Worm (Caenorhabditis elegans) whole organism, L4 larva: ENCODE results near the gene K06H7.7.

Experiments
- F10B5.3 ChIP-seq: sonication (generic microtip); optimal IDR thresholded peaks from 2 replicates; lab custom pipeline; 2016; ENCODE audit warnings: mild to moderate bottlenecking, missing genetic modification characterization, missing compliant biosample characterization
- F26F4.8 ChIP-seq: fragments of 200-800 bp; sonication (Bioruptor generic); conservative IDR thresholded peaks from 2 replicates; pipeline ENCODE4 v1.3.6; 2022; ENCODE audit warnings: missing genetic modification characterization, missing compliant biosample characterization
- F49E8.2 ChIP-seq: sonication (generic microtip); optimal IDR thresholded peaks from 2 replicates; lab custom pipeline; 2016; ENCODE audit warnings: missing compliant biosample characterization, mild to moderate bottlenecking, missing genetic modification characterization, borderline replicate concordance
- T26A8.4 ChIP-seq: fragments of 200-800 bp; sonication (Bioruptor generic); IDR thresholded peaks from 2 replicates; pipeline ENCODE4 v1.3.6; 2022; ENCODE audit warnings: missing genetic modification characterization, missing compliant biosample characterization
- Y48G9A.11 ChIP-seq: fragments of 200-800 bp; sonication (Bioruptor generic); IDR thresholded peaks from 2 replicates; pipeline ENCODE4 v1.3.6; 2022; ENCODE audit warnings: missing genetic modification reagents, missing genetic modification characterization, missing compliant biosample characterization
- ZK546.5 ChIP-seq, 2 experiments: sonication (generic microtip); optimal IDR thresholded peaks; 2 replicates each; lab custom pipeline; 2017; ENCODE audit warnings: missing biosample characterization in 2 of 2, missing genetic modification characterization in 2 of 2
- aha-1 ChIP-seq: fragments of 150-350 bp; peaks from one replicate; lab custom pipeline; 2014; ENCODE audit warnings: missing biosample characterization, missing genetic modification characterization
- ama-1 ChIP-seq: fragments of 150-350 bp; optimal IDR thresholded peaks from 2 replicates; lab custom pipeline; 2014; ENCODE audit warnings: inconsistent platforms, mixed read lengths
- arid-1 ChIP-seq: fragments of 200-800 bp; sonication (Bioruptor generic); conservative IDR thresholded peaks from 2 replicates; pipeline ENCODE4 v1.3.6; 2022; ENCODE audit warnings: missing genetic modification reagents, missing genetic modification characterization, missing compliant biosample characterization
- attf-4 ChIP-seq: sonication (generic microtip); optimal IDR thresholded peaks from 3 replicates; lab custom pipeline; 2017; ENCODE audit warnings: missing biosample characterization, missing genetic modification characterization
- ceh-32 ChIP-seq: sonication (generic microtip); optimal IDR thresholded peaks from 2 replicates; lab custom pipeline; 2016; ENCODE audit warnings: mild to moderate bottlenecking, missing genetic modification characterization, missing compliant biosample characterization; ENCODE audit not compliant: poor library complexity
- ceh-44 ChIP-seq: fragments of 200-800 bp; sonication (Bioruptor generic); IDR thresholded peaks from 2 replicates; pipeline ENCODE4 v1.3.6; 2022; ENCODE audit warnings: missing genetic modification reagents, missing genetic modification characterization, missing compliant biosample characterization
- ces-1 ChIP-seq: fragments of 150-350 bp; sonication (generic microtip); optimal IDR thresholded peaks from 4 replicates; lab custom pipeline; 2014; ENCODE audit warnings: missing biosample characterization, missing genetic modification reagents, missing genetic modification characterization
- daf-8 ChIP-seq: fragments of 200-800 bp; sonication (Bioruptor generic); IDR thresholded peaks from 2 replicates; pipeline ENCODE4 v1.3.6; 2022; ENCODE audit warnings: missing genetic modification characterization, missing compliant biosample characterization
- dmd-8 ChIP-seq: fragments of 200-800 bp; sonication (Bioruptor generic); IDR thresholded peaks from 2 replicates; pipeline ENCODE4 v1.3.6; 2022; ENCODE audit warnings: missing genetic modification characterization, missing compliant biosample characterization
- dpl-1 ChIP-seq: fragments of 150-350 bp; optimal IDR thresholded peaks from 2 replicates; lab custom pipeline; 2014; ENCODE audit warnings: missing biosample characterization, missing genetic modification reagents, missing genetic modification characterization
- dve-1 ChIP-seq: sonication (generic microtip); optimal IDR thresholded peaks from 2 replicates; lab custom pipeline; 2017; ENCODE audit warnings: antibody characterized with exemption, mild to moderate bottlenecking, missing genetic modification characterization, missing compliant biosample characterization; ENCODE audit not compliant: insufficient read depth
- fkh-10 ChIP-seq: fragments of 150-350 bp; optimal IDR thresholded peaks from 2 replicates; lab custom pipeline; 2014; ENCODE audit warnings: missing biosample characterization, missing genetic modification reagents, missing genetic modification characterization
- hlh-30 ChIP-seq: sonication (generic microtip); optimal IDR thresholded peaks from 2 replicates; lab custom pipeline; 2017; ENCODE audit warnings: antibody characterized with exemption, mild to moderate bottlenecking, missing genetic modification characterization, missing compliant biosample characterization; ENCODE audit not compliant: insufficient read depth
- jun-1 ChIP-seq: fragments of 150-350 bp; optimal IDR thresholded peaks from 2 replicates; lab custom pipeline; 2014; ENCODE audit warnings: missing biosample characterization, missing genetic modification reagents, missing genetic modification characterization
- lim-7 ChIP-seq: fragments of 200-800 bp; sonication (Bioruptor generic); IDR thresholded peaks from 2 replicates; pipeline ENCODE4 v1.3.6; 2022; ENCODE audit warnings: missing genetic modification characterization, missing compliant biosample characterization
- lin-1 ChIP-seq: fragments of 200-800 bp; sonication (Bioruptor generic); IDR thresholded peaks from 2 replicates; pipeline ENCODE4 v1.3.6; 2022; ENCODE audit warnings: missing genetic modification reagents, missing genetic modification characterization, missing compliant biosample characterization
- lin-13 ChIP-seq: fragments of 150-350 bp; optimal IDR thresholded peaks from 2 replicates; lab custom pipeline; 2014; ENCODE audit warnings: missing biosample characterization, missing genetic modification reagents, missing genetic modification characterization
- lin-15B ChIP-seq: fragments of 150-350 bp; sonication (generic microtip); optimal IDR thresholded peaks from 3 replicates; lab custom pipeline; 2014; ENCODE audit warnings: missing biosample characterization, missing genetic modification characterization
- lin-29 ChIP-seq: fragments of 200-800 bp; sonication (Bioruptor generic); IDR thresholded peaks from 2 replicates; pipeline ENCODE4 v1.3.6; 2022; ENCODE audit warnings: missing genetic modification reagents, missing genetic modification characterization, missing compliant biosample characterization
- lin-38 ChIP-seq: fragments of 200-800 bp; sonication (Bioruptor generic); IDR thresholded peaks from 2 replicates; pipeline ENCODE4 v1.3.6; 2022; ENCODE audit warnings: missing genetic modification reagents, missing genetic modification characterization, missing compliant biosample characterization
- lin-39 ChIP-seq: fragments of 150-350 bp; optimal IDR thresholded peaks from 2 replicates; lab custom pipeline; 2014; ENCODE audit warnings: missing biosample characterization, missing genetic modification reagents, missing genetic modification characterization
- mep-1 ChIP-seq: fragments of 150-350 bp; sonication (generic microtip); optimal IDR thresholded peaks from 3 replicates; lab custom pipeline; 2014; ENCODE audit warnings: missing biosample characterization, missing genetic modification characterization
- mes-2 ChIP-seq: sonication (generic microtip); optimal IDR thresholded peaks from 2 replicates; lab custom pipeline; 2016; ENCODE audit warnings: missing genotype, mild to moderate bottlenecking, missing genetic modification characterization, missing compliant biosample characterization; ENCODE audit not compliant: poor library complexity, severe bottlenecking
- nhr-11 ChIP-seq: fragments of 150-350 bp; optimal IDR thresholded peaks from 2 replicates; lab custom pipeline; 2014; ENCODE audit warnings: missing biosample characterization, missing genetic modification characterization
- nhr-111 ChIP-seq: fragments of 200-800 bp; sonication (Bioruptor generic); optimal IDR thresholded peaks from 2 replicates; lab custom pipeline; 2018; ENCODE audit warnings: mild to moderate bottlenecking, missing genetic modification characterization, missing compliant biosample characterization
- nhr-28 ChIP-seq: fragments of 150-350 bp; optimal IDR thresholded peaks from 2 replicates; lab custom pipeline; 2014; ENCODE audit warnings: missing biosample characterization, missing genetic modification characterization
- nhr-76 ChIP-seq: fragments of 150-350 bp; optimal IDR thresholded peaks from 2 replicates; lab custom pipeline; 2014; ENCODE audit warnings: missing biosample characterization, missing genetic modification characterization
- nhr-77 ChIP-seq: fragments of 150-350 bp; optimal IDR thresholded peaks from 2 replicates; lab custom pipeline; 2014; ENCODE audit warnings: missing biosample characterization, missing genetic modification characterization
- rbr-2 ChIP-seq: sonication (generic microtip); optimal IDR thresholded peaks from 2 replicates; lab custom pipeline; 2016; ENCODE audit warnings: missing genotype, missing genetic modification characterization, missing compliant biosample characterization
- saeg-2 ChIP-seq: fragments of 200-800 bp; sonication (Bioruptor generic); IDR thresholded peaks from 2 replicates; pipeline ENCODE4 v1.3.6; 2022; ENCODE audit warnings: missing genetic modification reagents, missing genetic modification characterization, missing compliant biosample characterization
- sdz-12 ChIP-seq: fragments of 200-800 bp; sonication (Bioruptor generic); optimal IDR thresholded peaks from 2 replicates; lab custom pipeline; 2018; ENCODE audit warnings: mild to moderate bottlenecking, missing genetic modification characterization, missing compliant biosample characterization
- snpc-4 ChIP-seq: fragments of 150-350 bp; optimal IDR thresholded peaks from 2 replicates; lab custom pipeline; 2014; ENCODE audit warnings: missing biosample characterization, missing genetic modification characterization
- unc-39 ChIP-seq: sonication (generic microtip); optimal IDR thresholded peaks from 2 replicates; lab custom pipeline; 2017; ENCODE audit warnings: missing biosample characterization, missing genetic modification characterization
- unc-62 ChIP-seq, 3 experiments: fragments of 150-350 bp in 1 of 3; sonication (generic microtip); optimal IDR thresholded peaks in 2 of 3; peaks in 1 of 3; 1 replicate in 1 of 3; 2 replicates in 2 of 3; lab custom pipeline; 2014 to 2017; ENCODE audit warnings: missing biosample characterization in 3 of 3, missing genetic modification characterization in 3 of 3, missing genetic modification reagents in 3 of 3, missing genotype in 1 of 3
- zip-2 ChIP-seq: fragments of 150-350 bp; optimal IDR thresholded peaks from 2 replicates; lab custom pipeline; 2014; ENCODE audit warnings: missing biosample characterization, missing genetic modification characterization
- ztf-7 ChIP-seq: fragments of 150-350 bp; optimal IDR thresholded peaks from 2 replicates; lab custom pipeline; 2014; ENCODE audit warnings: missing biosample characterization, missing genetic modification characterization

Gene K06H7.7

ce11 chrIII:8109459-8110057, 24.3 kb upstream of the K06H7.7 start (continued):
- TF ChIP-seq mep-1 = peak; percentile 82
- peak; percentile 69 for TF ChIP-seq lin-13 (GFP tag; lab: Kevin White, UChicago)
- TF ChIP-seq nhr-11 (tag; lab: Kevin White, UChicago) = peak; percentile 52
- TF ChIP-seq fkh-10 = peak; percentile 9
- no peak for TF ChIP-seq lin-15B (tag; lab: Kevin White, UChicago)
- TF ChIP-seq mes-2 (tag; lab: Kevin White, UChicago) = peak; percentile 86
- peak; percentile 72 for TF ChIP-seq rbr-2 (tag; lab: Kevin White, UChicago)
- peak; percentile 27 for TF ChIP-seq nhr-111 (GFP tag; lab: Kevin White, UChicago)
- no peak for TF ChIP-seq lin-39 (tag; lab: Kevin White, UChicago)
- TF ChIP-seq unc-62 (GFP tag; optimal IDR thresholded peaks at IDR 0.05 in 1 of 2; lab: Kevin White, UChicago) = no peak
- no peak for TF ChIP-seq unc-62 (tag; optimal IDR thresholded peaks at IDR 0.05; lab: Kevin White, UChicago)
- TF ChIP-seq jun-1 (tag; lab: Kevin White, UChicago) = no peak
- TF ChIP-seq lin-38 (GFP tag; lab: Robert Waterston, UW) = peak; percentile 79
- TF ChIP-seq ztf-7 (tag; lab: Kevin White, UChicago) = peak; percentile 53
- TF ChIP-seq ceh-32 (tag; lab: Kevin White, UChicago) = no peak
- TF ChIP-seq zip-2 (tag; lab: Kevin White, UChicago) = no peak
- TF ChIP-seq snpc-4 (tag; lab: Kevin White, UChicago) = no peak
- peak; percentile 58 for TF ChIP-seq dve-1 (tag; lab: Kevin White, UChicago)
- TF ChIP-seq F10B5.3 (tag; lab: Kevin White, UChicago) = no peak
- TF ChIP-seq F49E8.2 (tag; lab: Kevin White, UChicago) = peak; percentile 2
- TF ChIP-seq lin-29 (GFP tag; lab: Robert Waterston, UW) = no peak
- peak; percentile 61 for TF ChIP-seq hlh-30 (tag; lab: Kevin White, UChicago)
- TF ChIP-seq lim-7 = peak; percentile 91
- peak; percentile 95 for TF ChIP-seq aha-1 (tag; lab: Kevin White, UChicago)
- no peak for TF ChIP-seq attf-4 (tag; lab: Kevin White, UChicago)
- peak; percentile 33 for TF ChIP-seq nhr-28 (tag; lab: Kevin White, UChicago)
- TF ChIP-seq daf-8 (GFP tag; lab: Robert Waterston, UW) = 0 out of 2 replicates have a peak, but pooled peaks have one; percentile 36
- TF ChIP-seq saeg-2 = no peak
- peak; percentile 89 for TF ChIP-seq dmd-8 (GFP tag; lab: Robert Waterston, UW)
- peak; percentile 62 for TF ChIP-seq nhr-77 (tag; lab: Kevin White, UChicago)
- TF ChIP-seq F26F4.8 (GFP tag; lab: Robert Waterston, UW) = peak; percentile 70; the same call in 1 of the 2 replicates
- TF ChIP-seq dpl-1 (GFP tag; lab: Kevin White, UChicago) = peak; percentile 50
- no peak for TF ChIP-seq nhr-76 (tag; lab: Kevin White, UChicago)
- TF ChIP-seq sdz-12 (GFP tag; lab: Kevin White, UChicago) = peak; percentile 53
- peak; percentile 83 for TF ChIP-seq ceh-44 (GFP tag; lab: Robert Waterston, UW)
- TF ChIP-seq lin-1 (GFP tag; lab: Robert Waterston, UW) = 0 out of 2 replicates have a peak, but pooled peaks have one; percentile 56
- TF ChIP-seq ZK546.5 (tag; optimal IDR thresholded peaks at IDR 0.05; lab: Kevin White, UChicago) = no peak
- TF ChIP-seq Y48G9A.11 (GFP tag; lab: Robert Waterston, UW) = peak; percentile 69; the same call in 1 of the 2 replicates
- no peak for TF ChIP-seq unc-39 (tag; lab: Kevin White, UChicago)
- peak; percentile 87; the same call in 1 of the 2 replicates for TF ChIP-seq arid-1
- TF ChIP-seq ama-1 (lab: Kevin White, UChicago) = no peak

ce11 chrIII:8108490-8108889, 23.2 kb upstream of the K06H7.7 start, which contains the start of gene C14B9.3:
Gene C14B9.3 (plus strand): TSS chrIII:8108790.
- no peak for TF ChIP-seq attf-4 (tag; lab: Kevin White, UChicago)
- TF ChIP-seq lin-39 (tag; lab: Kevin White, UChicago) = no peak
- TF ChIP-seq ces-1 = no peak
- no peak for TF ChIP-seq T26A8.4 (GFP tag; lab: Robert Waterston, UW)
- TF ChIP-seq sdz-12 (GFP tag; lab: Kevin White, UChicago) = no peak
- TF ChIP-seq, all 104 proteins: peak for 0
